Worm (Caenorhabditis elegans) whole organism, L1 larva: ENCODE data around the gene F08G2.8.

ENCODE experiments used
- C34B4.2 ChIP-seq: sonication (generic microtip); optimal IDR thresholded peaks from 2 replicates; lab custom pipeline; 2017; ENCODE audit warnings: mild to moderate bottlenecking, missing genetic modification characterization, missing compliant biosample characterization
- aly-2 ChIP-seq: fragments of 150-350 bp; optimal IDR thresholded peaks from 2 replicates; lab custom pipeline; 2014; ENCODE audit warnings: missing biosample characterization, missing genetic modification characterization
- blmp-1 ChIP-seq: fragments of 150-350 bp; optimal IDR thresholded peaks from 2 replicates; lab custom pipeline; 2014; ENCODE audit warnings: missing biosample characterization, missing genetic modification characterization
- ceh-82 ChIP-seq, 3 experiments: fragments of 150-350 bp in 1 of 3; sonication (generic microtip) in 2 of 3; optimal IDR thresholded peaks; 2 replicates each; lab custom pipeline; 2014 to 2017; ENCODE audit warnings: missing biosample characterization in 3 of 3, missing genetic modification characterization in 3 of 3
- dpl-1 ChIP-seq, 3 experiments: fragments of 150-350 bp in 2 of 3; sonication (generic microtip) in 1 of 3; optimal IDR thresholded peaks; 2 replicates each; lab custom pipeline; 2014 to 2017; ENCODE audit warnings: missing biosample characterization in 3 of 3, missing genetic modification characterization in 3 of 3, missing genetic modification reagents in 3 of 3
- dsc-1 ChIP-seq: sonication (generic microtip); optimal IDR thresholded peaks from 2 replicates; lab custom pipeline; 2016; ENCODE audit warnings: mild to moderate bottlenecking, missing genetic modification characterization, missing compliant biosample characterization
- efl-1 ChIP-seq, 4 experiments: fragments of 150-350 bp; optimal IDR thresholded peaks in 3 of 4; peaks in 1 of 4; 1 replicate in 1 of 4; 2 replicates in 3 of 4; lab custom pipeline; 2014; ENCODE audit warnings: missing biosample characterization in 2 of 4, missing genetic modification characterization in 2 of 4, missing genetic modification reagents in 2 of 4
- elt-2 ChIP-seq: sonication (generic microtip); optimal IDR thresholded peaks from 2 replicates; lab custom pipeline; 2016; ENCODE audit warnings: missing genetic modification characterization, mild to moderate bottlenecking, inconsistent platforms, missing compliant biosample characterization, missing genetic modification reagents
- elt-3 ChIP-seq, 6 experiments: fragments of 150-350 bp in 1 of 6; sonication (generic microtip); optimal IDR thresholded peaks; 2 replicates each; lab custom pipeline; 2017 to 2018; ENCODE audit warnings: missing biosample characterization in 6 of 6, missing genetic modification characterization in 6 of 6, inconsistent platforms in 1 of 6
- fkh-4 ChIP-seq: sonication (generic microtip); optimal IDR thresholded peaks from 2 replicates; lab custom pipeline; 2016; ENCODE audit warnings: missing compliant biosample characterization, missing genetic modification characterization, borderline replicate concordance
- grh-1 ChIP-seq: fragments of 200-800 bp; sonication (Bioruptor generic); IDR thresholded peaks from 2 replicates; pipeline ENCODE4 v1.3.6; 2022; ENCODE audit warnings: missing genetic modification reagents, missing genetic modification characterization, missing compliant biosample characterization
- hlh-17 ChIP-seq: fragments of 200-800 bp; sonication (Bioruptor generic); optimal IDR thresholded peaks from 2 replicates; lab custom pipeline; 2018; ENCODE audit warnings: missing genetic modification characterization, mild to moderate bottlenecking, missing compliant biosample characterization, moderate library complexity, borderline replicate concordance
- hlh-4 ChIP-seq: sonication (generic microtip); optimal IDR thresholded peaks from 2 replicates; lab custom pipeline; 2016; ENCODE audit warnings: mild to moderate bottlenecking, missing genetic modification characterization, missing compliant biosample characterization
- lin-35 ChIP-seq, 2 experiments: fragments of 150-350 bp; optimal IDR thresholded peaks; 2 replicates each; lab custom pipeline; 2014; ENCODE audit warnings: missing biosample characterization in 2 of 2, missing genetic modification characterization in 2 of 2, missing genetic modification reagents in 2 of 2
- lsy-2 ChIP-seq, 2 experiments: fragments of 150-350 bp; optimal IDR thresholded peaks; 2 replicates each; lab custom pipeline; 2014; ENCODE audit warnings: missing biosample characterization in 2 of 2, missing genetic modification characterization in 2 of 2
- nhr-12 ChIP-seq: sonication (generic microtip); optimal IDR thresholded peaks from 2 replicates; lab custom pipeline; 2017; ENCODE audit warnings: missing biosample characterization, missing genetic modification characterization
- nhr-19 ChIP-seq: fragments of 200-800 bp; sonication (Bioruptor generic); conservative IDR thresholded peaks from 2 replicates; pipeline ENCODE4 v1.3.6; 2022; ENCODE audit warnings: missing genetic modification characterization, missing compliant biosample characterization
- nhr-20 ChIP-seq: sonication (generic microtip); optimal IDR thresholded peaks from 2 replicates; lab custom pipeline; 2016; ENCODE audit warnings: mild to moderate bottlenecking, missing genetic modification characterization, missing compliant biosample characterization
- nhr-28 ChIP-seq: fragments of 150-350 bp; optimal IDR thresholded peaks from 2 replicates; lab custom pipeline; 2014; ENCODE audit warnings: missing biosample characterization, missing genetic modification characterization
- nhr-47 ChIP-seq: sonication (generic microtip); optimal IDR thresholded peaks from 2 replicates; lab custom pipeline; 2016; ENCODE audit warnings: mild to moderate bottlenecking, missing genetic modification characterization, moderate library complexity, missing compliant biosample characterization
- nhr-71 ChIP-seq: sonication (generic microtip); optimal IDR thresholded peaks from 2 replicates; lab custom pipeline; 2016; ENCODE audit warnings: mild to moderate bottlenecking, missing genetic modification characterization, moderate library complexity, missing compliant biosample characterization
- nhr-76 ChIP-seq: sonication (generic microtip); optimal IDR thresholded peaks from 2 replicates; lab custom pipeline; 2017; ENCODE audit warnings: missing biosample characterization, missing genetic modification characterization
- nhr-85 ChIP-seq: sonication (generic microtip); peaks from one replicate; lab custom pipeline; 2016; ENCODE audit warnings: missing genetic modification characterization, inconsistent platforms, missing compliant biosample characterization
- nhr-90 ChIP-seq: sonication (generic microtip); optimal IDR thresholded peaks from 2 replicates; lab custom pipeline; 2016; ENCODE audit warnings: mild to moderate bottlenecking, missing genetic modification characterization, missing compliant biosample characterization; ENCODE audit not compliant: poor library complexity
- skn-1 ChIP-seq: fragments of 150-350 bp; optimal IDR thresholded peaks from 2 replicates; lab custom pipeline; 2014; ENCODE audit warnings: missing biosample characterization, missing genetic modification characterization
- snpc-4 ChIP-seq: fragments of 150-350 bp; optimal IDR thresholded peaks from 2 replicates; lab custom pipeline; 2014; ENCODE audit warnings: missing biosample characterization, missing genetic modification characterization
- snu-23 ChIP-seq: sonication (generic microtip); optimal IDR thresholded peaks from 2 replicates; lab custom pipeline; 2016; ENCODE audit warnings: missing genetic modification characterization, missing compliant biosample characterization
- swsn-7 ChIP-seq: sonication (generic microtip); optimal IDR thresholded peaks from 2 replicates; lab custom pipeline; 2016; ENCODE audit warnings: missing genetic modification characterization, missing compliant biosample characterization
- tbx-2 ChIP-seq: sonication (generic microtip); optimal IDR thresholded peaks from 2 replicates; lab custom pipeline; 2016; ENCODE audit warnings: missing genetic modification characterization, missing compliant biosample characterization
- unc-62 ChIP-seq: fragments of 150-350 bp; optimal IDR thresholded peaks from 2 replicates; lab custom pipeline; 2014; ENCODE audit warnings: missing biosample characterization, missing genetic modification reagents, missing genetic modification characterization

Gene F08G2.8

DNA sequence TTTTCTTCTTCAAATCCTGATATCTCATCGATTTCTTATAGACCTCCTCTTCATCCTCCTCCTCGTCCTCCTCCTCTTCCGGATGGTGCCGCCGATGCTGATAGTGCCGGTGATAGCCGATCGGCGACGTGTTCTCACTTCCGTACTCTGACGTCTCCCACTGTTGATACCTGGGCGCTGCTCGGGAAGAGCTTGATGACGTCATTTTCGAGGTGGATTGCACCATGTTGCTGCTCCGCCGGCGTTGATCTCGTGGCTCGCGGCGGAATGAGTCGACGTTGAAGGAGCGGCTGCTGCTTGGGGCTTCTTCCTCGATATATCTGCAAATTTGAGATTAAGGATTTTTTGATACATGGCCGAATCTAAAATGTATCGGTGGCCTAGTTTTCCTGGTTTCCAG, 13.7 kb upstream of the F08G2.8 start:
- TF ChIP-seq blmp-1, result no peak
- no peak for TF ChIP-seq nhr-28
- TF ChIP-seq unc-62 (GFP tag; lab: Kevin White, UChicago), result no peak
- no peak for TF ChIP-seq grh-1 (GFP tag; lab: Robert Waterston, UW)
- TF ChIP-seq lsy-2 (tag; optimal IDR thresholded peaks at IDR 0.05; lab: Kevin White, UChicago), result no peak
- TF ChIP-seq nhr-76 (tag; lab: Kevin White, UChicago), result no peak
- TF ChIP-seq nhr-12, result no peak
- TF ChIP-seq aly-2, result no peak

DNA sequence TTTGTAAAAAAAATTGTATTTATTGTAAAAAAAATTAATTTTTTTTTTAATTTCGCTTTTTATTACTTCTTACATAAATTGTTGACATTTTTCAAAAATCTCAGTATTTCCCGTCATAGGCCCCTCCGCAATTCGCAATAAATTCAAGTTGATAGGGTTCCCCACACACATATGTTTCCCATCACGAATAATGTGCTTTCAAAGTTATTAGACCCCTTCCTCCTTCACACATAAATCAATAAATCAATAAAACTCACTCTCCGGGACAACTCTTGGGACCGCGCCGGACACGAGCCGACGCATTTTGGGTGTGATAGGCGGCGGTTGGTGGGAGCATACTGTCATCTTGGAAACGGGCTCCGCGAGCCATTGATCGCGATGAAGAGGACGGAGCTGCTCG, 12.7 kb upstream of the F08G2.8 start:
- TF ChIP-seq nhr-19 (GFP tag; lab: Robert Waterston, UW) (no peak), fkh-4 (tag; lab: Kevin White, UChicago) (peak; percentile 42), dsc-1 (peak; percentile 89)

DNA sequence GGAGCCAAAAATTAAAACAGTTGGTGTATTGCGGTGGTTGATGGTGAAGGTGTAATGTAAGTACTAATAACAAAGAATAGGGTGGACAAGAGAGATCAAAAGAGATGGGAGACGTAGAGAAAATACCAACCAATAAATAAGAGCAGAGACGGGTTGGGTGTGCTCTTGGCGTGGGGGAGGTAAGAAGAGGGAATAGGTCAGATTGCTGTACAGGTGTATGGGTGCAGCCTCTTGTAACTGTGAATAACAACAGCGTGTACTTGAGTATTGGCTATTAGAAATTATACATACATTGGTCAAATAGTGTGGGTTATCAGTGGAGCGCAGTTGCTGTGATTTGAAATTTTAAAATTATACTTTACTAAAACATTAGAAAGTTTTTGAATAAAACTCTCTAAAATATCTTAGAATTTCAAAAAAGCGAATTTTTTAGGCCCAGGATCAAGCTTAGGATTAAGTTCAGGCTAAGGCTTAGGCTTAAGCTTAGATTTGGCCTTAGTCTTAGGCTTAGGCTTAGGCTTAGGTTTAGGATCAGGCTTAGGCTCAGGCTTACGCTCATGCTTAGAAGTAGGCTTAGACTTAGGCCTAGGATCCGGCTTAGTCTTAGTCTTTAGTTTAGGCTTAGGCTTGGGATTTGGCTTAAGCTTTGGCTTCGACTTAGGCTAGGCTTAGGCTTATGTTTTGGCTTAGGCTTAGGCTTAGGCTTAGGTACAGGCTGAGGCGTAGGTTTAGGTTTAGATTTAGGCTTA, 10.8 kb upstream of the F08G2.8 start, which contains the start of gene F08G2.7:
F08G2.7 (minus strand) TSS at position 51 of the 749 bp plus-strand sequence.
- TF ChIP-seq ceh-82 (tag; optimal IDR thresholded peaks at IDR 0.05; lab: Kevin White, UChicago) (no peak), tbx-2 (tag; lab: Kevin White, UChicago) (no peak), C34B4.2 (tag; lab: Kevin White, UChicago) (no peak), dsc-1 (no peak), nhr-76 (tag; lab: Kevin White, UChicago) (no peak)

DNA sequence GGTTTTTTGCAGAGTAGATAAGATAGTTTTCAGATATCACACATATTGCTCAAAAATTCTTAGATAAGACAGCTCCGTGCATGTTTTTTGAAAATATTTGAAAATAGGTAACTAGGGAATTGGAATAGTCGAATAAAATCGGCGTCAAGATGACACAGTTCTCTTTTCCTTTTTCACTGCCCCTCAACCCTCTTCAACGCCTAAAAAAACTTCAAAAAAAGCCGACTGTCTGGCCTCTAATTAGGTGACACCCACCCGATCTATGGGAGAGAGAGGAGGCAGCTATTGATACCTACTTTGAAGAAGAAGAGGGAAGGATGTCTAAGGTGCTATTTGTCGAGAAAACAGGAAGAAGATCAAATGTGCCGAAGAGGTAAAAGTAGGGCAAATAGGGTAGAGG, 9.8 kb upstream of the F08G2.8 start:
- TF ChIP-seq blmp-1 (peak; percentile 31), dsc-1 (no peak), efl-1 (optimal IDR thresholded peaks at IDR 0.05; lab: Kevin White, UChicago) (no peak), efl-1 (GFP tag; optimal IDR thresholded peaks at IDR 0.05 in 1 of 2; lab: Kevin White, UChicago) (peak in 1 of 2 experiments; percentile 39)

DNA sequence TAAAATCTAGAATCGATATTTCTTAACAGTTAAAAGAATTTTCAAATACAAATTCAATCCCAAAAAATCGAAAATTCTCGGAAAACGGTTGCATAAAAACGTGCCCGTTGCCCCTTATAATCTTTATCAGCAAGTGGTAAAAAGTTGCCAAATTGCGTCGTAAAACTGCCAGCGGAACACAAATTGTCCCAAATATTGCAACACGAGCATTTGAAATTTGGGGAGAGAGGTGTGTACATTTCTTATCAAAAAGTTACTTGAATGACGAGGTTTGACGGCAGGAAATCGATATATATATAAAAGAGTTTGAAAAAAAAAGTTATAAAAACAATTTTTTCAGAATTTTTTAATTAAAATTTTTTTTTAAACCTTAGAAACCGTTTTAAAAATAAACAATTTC, 6.1 kb upstream of the F08G2.8 start:
- no peak for TF ChIP-seq skn-1 (tag; lab: Kevin White, UChicago)
- no peak for TF ChIP-seq dpl-1 (GFP tag; optimal IDR thresholded peaks at IDR 0.05; lab: Kevin White, UChicago)
- TF ChIP-seq snpc-4 (tag; lab: Kevin White, UChicago), result no peak
- no peak for TF ChIP-seq blmp-1
- no peak for TF ChIP-seq tbx-2 (tag; lab: Kevin White, UChicago)
- TF ChIP-seq hlh-4 (tag; lab: Kevin White, UChicago), result no peak
- no peak for TF ChIP-seq hlh-17

DNA sequence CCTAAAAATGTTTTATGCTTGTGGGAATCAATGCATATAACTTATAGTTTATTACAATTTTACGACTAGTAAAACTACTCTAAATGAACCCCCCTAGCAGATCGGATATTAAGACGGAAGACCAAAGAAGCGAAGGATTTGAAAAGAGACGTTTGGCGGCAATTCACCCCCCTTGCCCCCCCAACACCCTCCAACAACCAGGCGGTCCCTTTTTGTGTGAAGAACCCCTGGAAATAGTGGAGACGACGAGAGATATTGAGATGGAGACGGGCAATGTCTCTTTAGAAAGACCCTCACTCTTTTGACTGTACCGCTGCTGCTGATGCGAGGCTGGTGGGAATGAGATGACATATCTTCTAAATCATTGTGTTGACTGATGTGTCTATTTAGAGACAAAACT, 4.7 kb upstream of the F08G2.8 start:
- TF ChIP-seq lsy-2 (tag; optimal IDR thresholded peaks at IDR 0.05; lab: Kevin White, UChicago), result peak in 1 of 2 experiments; percentile 4
- TF ChIP-seq swsn-7 (tag; lab: Kevin White, UChicago), result no peak
- no peak for TF ChIP-seq nhr-28
- peak; percentile 2 for TF ChIP-seq blmp-1
- TF ChIP-seq dpl-1 (GFP tag; optimal IDR thresholded peaks at IDR 0.05; lab: Kevin White, UChicago), result peak in 1 of 3 experiments; percentile 35
- TF ChIP-seq lin-35 (GFP tag; optimal IDR thresholded peaks at IDR 0.05; lab: Kevin White, UChicago), result peak in 1 of 2 experiments; percentile 14
- TF ChIP-seq efl-1 (optimal IDR thresholded peaks at IDR 0.05; lab: Kevin White, UChicago), result peak; percentile 17 to 32
- no peak for TF ChIP-seq efl-1 (GFP tag; optimal IDR thresholded peaks at IDR 0.05 in 1 of 2; lab: Kevin White, UChicago)
- peak; percentile 54 for TF ChIP-seq nhr-85 (tag; lab: Kevin White, UChicago)
- peak; percentile 11 for TF ChIP-seq snu-23 (GFP tag; lab: Kevin White, UChicago)

DNA sequence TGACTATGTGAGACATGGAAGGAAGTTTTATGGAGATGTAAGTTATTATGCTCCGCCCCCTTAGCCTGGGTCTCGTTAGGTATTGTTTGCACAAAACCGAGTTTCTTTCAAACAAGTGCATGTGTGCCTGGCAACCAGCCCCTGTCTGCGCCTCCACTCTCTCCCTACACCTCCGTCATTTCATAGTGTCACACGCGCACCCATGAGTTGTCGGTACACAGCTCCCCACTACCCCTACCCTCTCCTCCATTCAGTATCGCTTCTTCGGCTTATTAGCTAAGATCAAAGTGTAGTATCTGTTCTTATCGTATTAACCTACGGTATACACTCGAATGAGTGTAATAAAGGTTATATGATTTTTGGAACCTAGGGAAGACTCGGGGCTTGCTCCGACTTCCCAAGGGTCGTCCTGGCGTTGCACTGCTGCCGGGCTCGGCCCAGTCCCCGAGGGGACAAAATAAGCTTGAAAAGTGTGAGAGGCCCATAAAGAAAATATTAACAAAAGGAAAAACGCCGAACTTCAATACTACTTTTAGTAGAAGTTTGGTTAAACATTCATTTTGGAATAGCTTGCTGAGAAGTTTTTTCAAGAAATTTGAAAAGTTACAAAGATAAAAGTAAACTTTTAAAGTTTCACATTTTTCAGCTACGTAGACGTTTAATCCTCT, 562 bp downstream of the F08G2.8 start:
- TF ChIP-seq elt-2, result peak; percentile 62
- TF ChIP-seq nhr-71, result peak; percentile 38
- TF ChIP-seq elt-3 (tag; optimal IDR thresholded peaks at IDR 0.05; lab: Kevin White, UChicago), result peak in 1 of 6 experiments; percentile 6
- TF ChIP-seq nhr-19 (GFP tag; lab: Robert Waterston, UW), result peak; percentile 10; the same call in 1 of the 2 replicates
- TF ChIP-seq snpc-4 (tag; lab: Kevin White, UChicago), result peak; percentile 73
- TF ChIP-seq nhr-47, result peak; percentile 49
- TF ChIP-seq nhr-90 (tag; lab: Kevin White, UChicago), result peak; percentile 60
- TF ChIP-seq nhr-20 (tag; lab: Kevin White, UChicago), result peak; percentile 35
